Worm (Caenorhabditis elegans) whole organism, L3 larva: ENCODE measurements around the gene ints-6.

ENCODE experiments used
- aly-2 ChIP-seq: fragments of 150-350 bp; optimal IDR thresholded peaks from 2 replicates; lab custom pipeline; 2014; ENCODE audit warnings: missing biosample characterization, missing genetic modification characterization
- elt-1 ChIP-seq: fragments of 150-350 bp; optimal IDR thresholded peaks from 2 replicates; lab custom pipeline; 2014; ENCODE audit warnings: missing biosample characterization, missing genetic modification characterization
- jun-1 ChIP-seq: fragments of 150-350 bp; optimal IDR thresholded peaks from 2 replicates; lab custom pipeline; 2014; ENCODE audit warnings: missing biosample characterization, missing genetic modification reagents, missing genetic modification characterization
- nhr-12 ChIP-seq: fragments of 150-350 bp; optimal IDR thresholded peaks from 2 replicates; lab custom pipeline; 2014; ENCODE audit warnings: missing biosample characterization, missing genetic modification characterization
- nhr-28 ChIP-seq: fragments of 150-350 bp; optimal IDR thresholded peaks from 2 replicates; lab custom pipeline; 2014; ENCODE audit warnings: missing biosample characterization, missing genetic modification characterization
- pha-4 ChIP-seq: fragments of 150-350 bp; optimal IDR thresholded peaks from 2 replicates; lab custom pipeline; 2014; ENCODE audit warnings: missing biosample characterization, missing genetic modification reagents, missing genetic modification characterization
- ztf-11 ChIP-seq: fragments of 150-350 bp; optimal IDR thresholded peaks from 2 replicates; lab custom pipeline; 2014; ENCODE audit warnings: missing biosample characterization, missing genetic modification characterization

ce11 chrIV:8668635-8669034, 22.9 kb upstream of the ints-6 start, which contains the start of gene cdh-5:
- TF ChIP-seq nhr-12 (tag; lab: Kevin White, UChicago) (no peak), aly-2 (tag; lab: Kevin White, UChicago) (no peak), elt-1 (no peak), pha-4 (tag; lab: Kevin White, UChicago) (no peak), jun-1 (no peak), ztf-11 (tag; lab: Kevin White, UChicago) (no peak), nhr-28 (tag; lab: Kevin White, UChicago) (no peak)
